Fruit fly (Drosophila melanogaster): ENCODE measurements around the gene CG43843.

CG43843 gene

DNA sequence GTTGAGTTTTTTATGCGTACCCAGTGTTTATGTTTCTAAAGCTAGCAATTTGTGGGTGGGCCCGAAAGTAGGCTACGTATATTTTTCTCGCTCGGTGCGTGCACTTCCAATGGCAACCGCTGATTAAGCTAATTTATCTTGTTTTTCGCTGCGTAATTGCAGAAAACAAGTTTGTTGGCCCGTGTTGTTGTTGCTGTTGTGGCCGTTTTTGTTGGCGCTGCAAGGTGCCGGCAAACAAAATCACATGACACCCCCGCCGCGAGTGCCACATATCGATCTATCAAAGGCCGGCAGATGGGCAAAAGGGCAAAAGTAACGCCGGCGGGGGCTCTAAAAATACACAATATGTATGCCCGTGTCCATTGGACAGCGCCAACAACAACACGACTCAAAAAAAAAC lies 50.8 kb downstream of the CG43843 start:
- TF ChIP-seq jim (GFP tag; optimal IDR thresholded peaks at IDR 0.05) (no peak), tai (GFP tag; optimal IDR thresholded peaks at IDR 0.05) (no peak), N (GFP tag; optimal IDR thresholded peaks at IDR 0.05) (peak; percentile 6), OdsH (GFP tag; optimal IDR thresholded peaks at IDR 0.05) (no peak), Dfd (GFP tag; optimal IDR thresholded peaks at IDR 0.05) (no peak), br (GFP tag; optimal IDR thresholded peaks at IDR 0.05) (no peak), dl (GFP tag; optimal IDR thresholded peaks at IDR 0.05; ENCODE audit: insufficient read depth in 1 of 2, partially characterized antibody in 2 of 2) (no peak), foxo (GFP tag; optimal IDR thresholded peaks at IDR 0.05) (no peak), Rel (GFP tag; optimal IDR thresholded peaks at IDR 0.05) (no peak), Rel (tag; optimal IDR thresholded peaks at IDR 0.05) (peak; percentile 4), Vsx2 (GFP tag; optimal IDR thresholded peaks at IDR 0.05; ENCODE audit: partially characterized antibody) (peak; percentile 85), Hr83 (GFP tag; optimal IDR thresholded peaks at IDR 0.05; ENCODE audit: poor library complexity, severe bottlenecking) (no peak), sage (GFP tag; optimal IDR thresholded peaks at IDR 0.05) (no peak), Myc (optimal IDR thresholded peaks at IDR 0.05) (peak; percentile 3), Jra (GFP tag; optimal IDR thresholded peaks at IDR 0.05) (no peak), dsf (GFP tag; optimal IDR thresholded peaks at IDR 0.05; ENCODE audit: borderline replicate concordance) (no peak)

All from whole organism, wandering third instar larva.